Worm (Caenorhabditis elegans) whole organism, L4 larva: Measurements from ENCODE around the gene F43G6.16.

Experiments
- hlh-11 ChIP-seq: fragments of 200-800 bp; sonication (Bioruptor generic); optimal IDR thresholded peaks from 2 replicates; lab custom pipeline; 2018; ENCODE audit warnings: mild to moderate bottlenecking, missing genetic modification characterization, missing compliant biosample characterization
- mdt-29 ChIP-seq: fragments of 200-800 bp; sonication (Bioruptor generic); IDR thresholded peaks from 2 replicates; pipeline ENCODE4 v1.3.6; 2022; ENCODE audit warnings: missing genetic modification reagents, missing genetic modification characterization, missing compliant biosample characterization
- nhr-77 ChIP-seq: fragments of 150-350 bp; optimal IDR thresholded peaks from 2 replicates; lab custom pipeline; 2014; ENCODE audit warnings: missing biosample characterization, missing genetic modification characterization

ce11 chrII:11806256-11806655 lies 23.8 kb upstream of the F43G6.16 start, which contains the start of gene jmjd-1.1:
- no peak for TF ChIP-seq hlh-11 (tag; lab: Kevin White, UChicago)
- no peak for TF ChIP-seq nhr-77 (tag; lab: Kevin White, UChicago)
- TF ChIP-seq mdt-29 (GFP tag; lab: Robert Waterston, UW), result no peak
